Fruit fly (Drosophila melanogaster) whole organism, embryonic: ENCODE results near the gene phol.

Source experiments
- B-H1 ChIP-seq: fragments of 200-800 bp; sonication (Bioruptor generic); IDR thresholded peaks from 3 replicates; pipeline ENCODE4 v1.3.6; 2022; ENCODE audit warnings: missing biosample characterization, missing genetic modification characterization
- CG10274 ChIP-seq: fragments of 200-800 bp; sonication (Bioruptor generic); optimal IDR thresholded peaks from 3 replicates; lab custom pipeline; 2017; ENCODE audit warnings: missing biosample characterization, mild to moderate bottlenecking, missing genetic modification characterization
- CG10565 ChIP-seq: fragments of 200-800 bp; sonication (Bioruptor generic); optimal IDR thresholded peaks from 3 replicates; lab custom pipeline; 2016; ENCODE audit warnings: missing biosample characterization, mild to moderate bottlenecking, missing genetic modification characterization
- CG11560 ChIP-seq: fragments of 200-800 bp; sonication (Bioruptor generic); IDR thresholded peaks from 3 replicates; pipeline ENCODE4 v1.3.6; 2022; ENCODE audit warnings: missing biosample characterization, missing genetic modification characterization
- CG11696 ChIP-seq: fragments of 200-800 bp; sonication (Bioruptor generic); IDR thresholded peaks from 2 replicates; pipeline ENCODE4 v1.3.6; 2022; ENCODE audit warnings: missing biosample characterization, missing genetic modification characterization
- CG1233 ChIP-seq: fragments of 200-800 bp; sonication (Bioruptor generic); optimal IDR thresholded peaks from 4 replicates; lab custom pipeline; 2018; ENCODE audit warnings: missing biosample characterization, mild to moderate bottlenecking, missing genetic modification characterization
- CG12391 ChIP-seq: fragments of 200-800 bp; sonication (Bioruptor generic); optimal IDR thresholded peaks from 3 replicates; lab custom pipeline; 2018; ENCODE audit warnings: missing biosample characterization, mild to moderate bottlenecking, missing genetic modification characterization, moderate library complexity
- CG13775 ChIP-seq: fragments of 200-800 bp; sonication (Bioruptor generic); optimal IDR thresholded peaks from 3 replicates; lab custom pipeline; 2017; ENCODE audit warnings: missing biosample characterization, mild to moderate bottlenecking, missing genetic modification characterization
- CG17568 ChIP-seq: fragments of 200-800 bp; sonication (Bioruptor generic); optimal IDR thresholded peaks from 2 replicates; lab custom pipeline; 2018; ENCODE audit warnings: missing biosample characterization, mild to moderate bottlenecking, missing genetic modification characterization, moderate library complexity
- CG2199 ChIP-seq: fragments of 200-800 bp; sonication (Bioruptor generic); IDR thresholded peaks from 3 replicates; pipeline ENCODE4 v1.3.6; 2022; ENCODE audit warnings: missing biosample characterization, missing genetic modification characterization
- CG30020 ChIP-seq: fragments of 200-800 bp; optimal IDR thresholded peaks from 2 replicates; lab custom pipeline; 2019; ENCODE audit warnings: missing biosample characterization, mild to moderate bottlenecking, missing genetic modification characterization, moderate library complexity
- CG33213 ChIP-seq: fragments of 200-800 bp; sonication (Bioruptor generic); optimal IDR thresholded peaks from 3 replicates; lab custom pipeline; 2016; ENCODE audit warnings: missing biosample characterization, missing genetic modification characterization
- CG42726 ChIP-seq: fragments of 200-800 bp; sonication (Bioruptor generic); IDR thresholded peaks from 2 replicates; pipeline ENCODE4 v1.3.6; 2022; ENCODE audit warnings: missing biosample characterization, missing genetic modification characterization; ENCODE audit not compliant: partially characterized antibody
- CG4854 ChIP-seq: fragments of 200-800 bp; sonication (Bioruptor generic); optimal IDR thresholded peaks from 2 replicates; lab custom pipeline; 2016; ENCODE audit warnings: missing biosample characterization, missing genetic modification characterization, inconsistent platforms
- CG6654 ChIP-seq: fragments of 200-800 bp; sonication (Bioruptor generic); optimal IDR thresholded peaks from 2 replicates; lab custom pipeline; 2017; ENCODE audit warnings: missing biosample characterization, mild to moderate bottlenecking, missing genetic modification characterization
- CG6765 ChIP-seq: fragments of 200-800 bp; sonication (Bioruptor generic); optimal IDR thresholded peaks from 3 replicates; lab custom pipeline; 2017; ENCODE audit warnings: missing biosample characterization, mild to moderate bottlenecking, missing genetic modification characterization
- CG7357 ChIP-seq: fragments of 200-800 bp; sonication (Bioruptor generic); IDR thresholded peaks from 3 replicates; pipeline ENCODE4 v1.3.6; 2022; ENCODE audit warnings: missing biosample characterization, missing genetic modification characterization
- CG7372 ChIP-seq: fragments of 200-800 bp; sonication (Bioruptor generic); IDR thresholded peaks from 2 replicates; pipeline ENCODE4 v1.3.6; 2022; ENCODE audit warnings: missing biosample characterization, missing genetic modification characterization
- CG8281 ChIP-seq: fragments of 200-800 bp; sonication (Bioruptor generic); optimal IDR thresholded peaks from 2 replicates; lab custom pipeline; 2018; ENCODE audit warnings: missing biosample characterization, mild to moderate bottlenecking, missing genetic modification characterization, moderate library complexity
- Dad ChIP-seq: fragments of 200-800 bp; sonication (Bioruptor generic); optimal IDR thresholded peaks from 3 replicates; lab custom pipeline; 2016; ENCODE audit warnings: missing biosample characterization, missing genetic modification characterization
- Dip3 ChIP-seq: fragments of 200-800 bp; sonication (Bioruptor generic); optimal IDR thresholded peaks from 3 replicates; lab custom pipeline; 2016; ENCODE audit warnings: missing biosample characterization, missing genetic modification characterization
- E2f1 ChIP-seq: fragments of 200-800 bp; sonication (Bioruptor generic); IDR thresholded peaks from 2 replicates; pipeline ENCODE4 v1.3.6; 2022; ENCODE audit warnings: missing biosample characterization, missing genetic modification characterization
- GATAe ChIP-seq: fragments of 200-800 bp; sonication (Bioruptor generic); conservative IDR thresholded peaks from 2 replicates; pipeline ENCODE4 v1.3.6; 2022; ENCODE audit warnings: missing biosample characterization, missing genetic modification characterization
- H15 ChIP-seq: fragments of 200-800 bp; sonication (Bioruptor generic); IDR thresholded peaks from 3 replicates; pipeline ENCODE4 v1.3.6; 2022; ENCODE audit warnings: missing biosample characterization, missing genetic modification characterization
- MBD-R2 ChIP-seq: fragments of 200-800 bp; sonication (Bioruptor generic); IDR thresholded peaks from 2 replicates; pipeline ENCODE4 v1.3.6; 2022; ENCODE audit warnings: missing biosample characterization, missing genetic modification characterization
- Mes4 ChIP-seq: fragments of 200-800 bp; sonication (Bioruptor generic); optimal IDR thresholded peaks from 2 replicates; lab custom pipeline; 2016; ENCODE audit warnings: missing biosample characterization, missing genetic modification characterization
- Nf-YC ChIP-seq: fragments of 200-800 bp; optimal IDR thresholded peaks from 3 replicates; lab custom pipeline; 2019; ENCODE audit warnings: missing biosample characterization, mild to moderate bottlenecking, missing genetic modification characterization, moderate library complexity
- Side ChIP-seq: fragments of 200-800 bp; sonication (Bioruptor generic); optimal IDR thresholded peaks from 2 replicates; lab custom pipeline; 2016; ENCODE audit warnings: missing biosample characterization, missing genetic modification characterization
- Sox102F ChIP-seq: fragments of 200-800 bp; sonication (Bioruptor generic); optimal IDR thresholded peaks from 2 replicates; lab custom pipeline; 2018; ENCODE audit warnings: missing biosample characterization, mild to moderate bottlenecking, missing genetic modification characterization, moderate library complexity
- Sry-β ChIP-seq: fragments of 200-800 bp; sonication (Bioruptor generic); optimal IDR thresholded peaks from 2 replicates; lab custom pipeline; 2018; ENCODE audit warnings: missing biosample characterization, mild to moderate bottlenecking, missing genetic modification characterization, moderate library complexity
- Sry-δ ChIP-seq: fragments of 200-800 bp; sonication (Bioruptor generic); optimal IDR thresholded peaks from 2 replicates; lab custom pipeline; 2016; ENCODE audit warnings: missing biosample characterization, missing genetic modification characterization
- Stat92E ChIP-seq, 3 experiments: fragments of >200 bp in 2 of 3; fragments of 200-800 bp in 1 of 3; sonication (Bioruptor generic) in 1 of 3; optimal IDR thresholded peaks; 2 replicates each; lab custom pipeline; 2017 to 2019; ENCODE audit warnings: missing biosample characterization in 3 of 3, missing genetic modification characterization in 3 of 3, mild to moderate bottlenecking in 1 of 3, moderate library complexity in 1 of 3
- Xbp1 ChIP-seq: fragments of 200-800 bp; sonication (Bioruptor generic); optimal IDR thresholded peaks from 3 replicates; lab custom pipeline; 2016; ENCODE audit warnings: missing biosample characterization, mild to moderate bottlenecking, missing genetic modification characterization
- ac ChIP-seq: fragments of 200-800 bp; sonication (Bioruptor generic); optimal IDR thresholded peaks from 3 replicates; lab custom pipeline; 2017; ENCODE audit warnings: missing biosample characterization, mild to moderate bottlenecking, missing genetic modification characterization
- corto ChIP-seq: fragments of 200-800 bp; sonication (Bioruptor generic); optimal IDR thresholded peaks from 2 replicates; lab custom pipeline; 2016; ENCODE audit warnings: missing biosample characterization, mild to moderate bottlenecking, missing genetic modification characterization, moderate library complexity
- cwo ChIP-seq: fragments of 200-800 bp; sonication (Bioruptor generic); optimal IDR thresholded peaks from 3 replicates; lab custom pipeline; 2017; ENCODE audit warnings: missing biosample characterization, missing genetic modification characterization, mild to moderate bottlenecking, moderate library complexity, missing genetic modification reagents
- en ChIP-seq: fragments of 200-800 bp; sonication (Bioruptor generic); optimal IDR thresholded peaks from 2 replicates; lab custom pipeline; 2016; ENCODE audit warnings: missing biosample characterization, missing genetic modification characterization
- gcm ChIP-seq: fragments of 200-800 bp; sonication (Bioruptor generic); optimal IDR thresholded peaks from 2 replicates; lab custom pipeline; 2019; ENCODE audit warnings: missing biosample characterization, mild to moderate bottlenecking, missing genetic modification characterization, moderate library complexity
- gro ChIP-seq: fragments of 200-800 bp; sonication (Bioruptor generic); optimal IDR thresholded peaks from 2 replicates; lab custom pipeline; 2016; ENCODE audit warnings: missing biosample characterization, missing genetic modification characterization
- h ChIP-seq: fragments of >200 bp; optimal IDR thresholded peaks from 2 replicates; lab custom pipeline; 2017
- jigr1 ChIP-seq: fragments of 200-800 bp; sonication (Bioruptor generic); IDR thresholded peaks from 3 replicates; pipeline ENCODE4 v1.3.6; 2022; ENCODE audit warnings: missing biosample characterization, missing genetic modification characterization
- ken ChIP-seq: fragments of 200-800 bp; sonication (Bioruptor generic); IDR thresholded peaks from 3 replicates; pipeline ENCODE4 v1.3.6; 2022; ENCODE audit warnings: missing biosample characterization, missing genetic modification characterization
- maf-S ChIP-seq: fragments of 200-800 bp; sonication (Bioruptor generic); optimal IDR thresholded peaks from 2 replicates; lab custom pipeline; 2016; ENCODE audit warnings: missing biosample characterization, missing genetic modification characterization
- org-1 ChIP-seq: fragments of 200-800 bp; sonication (Bioruptor generic); optimal IDR thresholded peaks from 2 replicates; lab custom pipeline; 2017; ENCODE audit warnings: missing biosample characterization, missing genetic modification characterization
- slou ChIP-seq: fragments of 200-800 bp; sonication (Bioruptor generic); optimal IDR thresholded peaks from 3 replicates; lab custom pipeline; 2016; ENCODE audit warnings: missing biosample characterization, missing genetic modification characterization
- so ChIP-seq: fragments of 200-800 bp; sonication (Bioruptor generic); IDR thresholded peaks from 3 replicates; pipeline ENCODE4 v1.3.6; 2022; ENCODE audit warnings: missing biosample characterization, missing genetic modification characterization
- sob ChIP-seq: fragments of 200-800 bp; sonication (Bioruptor generic); IDR thresholded peaks from 2 replicates; pipeline ENCODE4 v1.3.6; 2022; ENCODE audit warnings: missing biosample characterization, missing genetic modification characterization
- tio ChIP-seq: fragments of 200-800 bp; sonication (Bioruptor generic); optimal IDR thresholded peaks from 2 replicates; lab custom pipeline; 2017; ENCODE audit warnings: missing biosample characterization, missing genetic modification characterization, inconsistent platforms
- usp ChIP-seq: fragments of >200 bp; optimal IDR thresholded peaks from 2 replicates; lab custom pipeline; 2017; ENCODE audit warnings: missing biosample characterization, missing genetic modification characterization
- z ChIP-seq: fragments of 200-800 bp; sonication (Bioruptor generic); IDR thresholded peaks from 3 replicates; pipeline ENCODE4 v1.3.6; 2022; ENCODE audit warnings: missing biosample characterization, missing genetic modification characterization
- zen ChIP-seq: fragments of 200-800 bp; sonication (Bioruptor generic); optimal IDR thresholded peaks from 3 replicates; lab custom pipeline; 2018; ENCODE audit warnings: missing biosample characterization, mild to moderate bottlenecking, missing genetic modification characterization, moderate library complexity

The phol gene

DNA sequence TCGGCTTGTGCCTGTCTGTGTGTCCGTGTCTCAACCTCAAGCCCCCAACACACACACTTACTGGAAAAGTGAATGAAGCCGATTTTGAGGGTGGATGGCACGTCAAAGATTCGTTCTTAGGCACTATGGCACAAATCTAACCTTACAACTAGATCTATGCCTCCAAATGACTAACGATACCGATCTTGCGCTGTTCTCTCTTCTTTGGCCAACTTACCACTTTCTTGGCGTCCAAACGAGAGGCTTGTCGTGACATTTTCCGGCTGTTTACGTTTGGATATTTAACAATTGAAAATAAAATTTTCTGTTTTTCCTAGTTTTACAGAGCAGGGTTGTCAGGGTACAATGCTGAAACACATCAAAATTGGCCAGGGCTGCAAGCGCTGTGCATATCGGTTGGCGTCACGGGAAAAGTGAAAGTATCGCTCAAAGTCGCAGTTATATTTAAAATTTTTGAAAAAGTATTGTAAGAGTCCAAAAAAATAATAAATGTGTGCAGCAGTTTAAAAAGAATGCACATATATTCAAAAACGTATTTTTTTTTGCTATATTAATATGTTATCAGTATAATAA lies 14.1 kb downstream of the phol start, which contains the start of the genes Bet3 and Nf-YA (continued):
- TF ChIP-seq CG8281 (tag; lab: Kevin White, UChicago) (no peak), so (GFP tag; lab: Robert Waterston, UW) (no peak), CG6765 (GFP tag; lab: Kevin White, UChicago) (no peak), CG7357 (GFP tag; lab: Robert Waterston, UW) (no peak; the same call in 2 of the 3 replicates), jigr1 (GFP tag; lab: Robert Waterston, UW) (peak; percentile 20; the same call in 1 of the 3 replicates), CG30020 (tag; lab: Kevin White, UChicago) (peak; percentile 68), en (no peak), ken (peak; percentile 70), gcm (GFP tag; lab: Kevin White, UChicago) (no peak), CG11696 (peak; percentile 40; the same call in 1 of the 2 replicates), Side (GFP tag; lab: Kevin White, UChicago) (peak; percentile 8), Sry-δ (GFP tag; lab: Kevin White, UChicago) (peak; percentile 75), cwo (GFP tag; lab: Kevin White, UChicago) (no peak), h (lab: Kevin White, UChicago) (no peak), tio (GFP tag; lab: Kevin White, UChicago) (no peak), Stat92E (GFP tag; optimal IDR thresholded peaks at IDR 0.05; lab: Kevin White, UChicago) (no peak), CG11560 (tag; lab: Robert Waterston, UW) (no peak), MBD-R2 (peak; percentile 95), CG12391 (tag; lab: Kevin White, UChicago) (peak; percentile 71), CG17568 (GFP tag; lab: Kevin White, UChicago) (no peak), GATAe (GFP tag; lab: Robert Waterston, UW) (no peak), org-1 (GFP tag; lab: Kevin White, UChicago) (no peak), CG4854 (GFP tag; lab: Kevin White, UChicago) (peak; percentile 8), z (no peak), CG6654 (GFP tag; lab: Kevin White, UChicago) (no peak), corto (GFP tag; lab: Kevin White, UChicago) (no peak), H15 (GFP tag; lab: Robert Waterston, UW) (peak; percentile 12; the same call in 1 of the 3 replicates), usp (GFP tag; lab: Kevin White, UChicago) (no peak), gro (GFP tag; lab: Kevin White, UChicago) (no peak), zen (tag; lab: Kevin White, UChicago) (peak; percentile 31), Xbp1 (GFP tag; lab: Kevin White, UChicago) (peak; percentile 78), Mes4 (GFP tag; lab: Kevin White, UChicago) (no peak), sob (GFP tag; lab: Robert Waterston, UW) (peak; percentile 62), CG10565 (no peak), Dip3 (peak; percentile 60), CG1233 (GFP tag; lab: Kevin White, UChicago) (peak; percentile 27), CG2199 (GFP tag; lab: Robert Waterston, UW) (no peak), CG33213 (GFP tag; lab: Kevin White, UChicago) (peak; percentile 27), maf-S (GFP tag; lab: Kevin White, UChicago) (no peak), Sox102F (peak; percentile 4), ac (GFP tag; lab: Kevin White, UChicago) (no peak), slou (GFP tag; lab: Kevin White, UChicago) (peak; percentile 41), Dad (GFP tag; lab: Kevin White, UChicago) (peak; percentile 62), CG10274 (no peak), B-H1 (GFP tag; lab: Robert Waterston, UW) (no peak; the same call in 2 of the 3 replicates), CG7372 (GFP tag; lab: Robert Waterston, UW) (peak; percentile 60; the same call in 1 of the 2 replicates), CG13775 (GFP tag; lab: Kevin White, UChicago) (peak; percentile 49), CG42726 (peak; percentile 86), E2f1 (GFP tag; lab: Robert Waterston, UW) (peak; percentile 19; the same call in 1 of the 2 replicates), Sry-β (GFP tag; lab: Kevin White, UChicago) (no peak), Nf-YC (tag; lab: Kevin White, UChicago) (peak; percentile 43)
